Fruit fly (Drosophila melanogaster): ENCODE results near the gene trh.

The trh gene

dm6 chr3L:377222-378071 is 15.0 kb downstream of the trh start (continued):
- no peak for TF ChIP-seq D (optimal IDR thresholded peaks at IDR 0.05)
- TF ChIP-seq D (GFP tag; optimal IDR thresholded peaks at IDR 0.05), result peak; percentile 84
- TF ChIP-seq ash1 (GFP tag; optimal IDR thresholded peaks at IDR 0.05), result no peak
- peak; percentile 93 for TF ChIP-seq HHEX (GFP tag; optimal IDR thresholded peaks at IDR 0.05)
- peak; percentile 90 for TF ChIP-seq caup (GFP tag; optimal IDR thresholded peaks at IDR 0.05; ENCODE audit: severe bottlenecking)
- TF ChIP-seq al (GFP tag; IDR thresholded peaks at IDR 0.05), result peak; percentile 48; the same call in 1 of the 2 replicates
- TF ChIP-seq gem (tag; optimal IDR thresholded peaks at IDR 0.05), result peak; percentile 97
- TF ChIP-seq sqz (GFP tag; optimal IDR thresholded peaks at IDR 0.05), result peak; percentile 78
- TF ChIP-seq tgo (GFP tag; IDR thresholded peaks at IDR 0.05), result peak; percentile 61
- TF ChIP-seq CG7987 (GFP tag; optimal IDR thresholded peaks at IDR 0.05), result peak; percentile 68
- TF ChIP-seq psq (GFP tag; optimal IDR thresholded peaks at IDR 0.05), result peak; percentile 57
- TF ChIP-seq CG10462 (GFP tag; optimal IDR thresholded peaks at IDR 0.05), result peak; percentile 82
- TF ChIP-seq Eip74EF (GFP tag; optimal IDR thresholded peaks at IDR 0.05), result peak in 1 of 2 experiments; percentile 91
- TF ChIP-seq CG2678 (tag; optimal IDR thresholded peaks at IDR 0.05), result peak; percentile 97
- peak; percentile 71 for TF ChIP-seq onecut (GFP tag; IDR thresholded peaks at IDR 0.05)
- peak; percentile 94 for TF ChIP-seq Oli (tag; optimal IDR thresholded peaks at IDR 0.05)
- no peak for TF ChIP-seq knrl (GFP tag; IDR thresholded peaks at IDR 0.05; ENCODE audit: partially characterized antibody)
- TF ChIP-seq Doc3 (GFP tag; IDR thresholded peaks at IDR 0.05; ENCODE audit: partially characterized antibody), result no peak
- no peak for TF ChIP-seq z (GFP tag; IDR thresholded peaks at IDR 0.05)
- TF ChIP-seq Sry-δ (GFP tag; optimal IDR thresholded peaks at IDR 0.05), result no peak
- peak; percentile 91 for TF ChIP-seq NfI (GFP tag; optimal IDR thresholded peaks at IDR 0.05)
- TF ChIP-seq CG1233 (GFP tag; optimal IDR thresholded peaks at IDR 0.05), result peak; percentile 99
- TF ChIP-seq CG34422 (GFP tag; IDR thresholded peaks at IDR 0.05), result no peak
- no peak for TF ChIP-seq usp (GFP tag; optimal IDR thresholded peaks at IDR 0.05)
- no peak for TF ChIP-seq ftz-f1 (GFP tag; optimal IDR thresholded peaks at IDR 0.05)
- peak; percentile 18 for TF ChIP-seq CG9797 (GFP tag; optimal IDR thresholded peaks at IDR 0.05)
- TF ChIP-seq croc (GFP tag; conservative IDR thresholded peaks at IDR 0.05), result peak; percentile 69
- TF ChIP-seq CG4404 (GFP tag; IDR thresholded peaks at IDR 0.05), result peak; percentile 65
- peak; percentile 29 for TF ChIP-seq CG17912 (GFP tag; optimal IDR thresholded peaks at IDR 0.05)
- TF ChIP-seq CG17385 (GFP tag; optimal IDR thresholded peaks at IDR 0.05), result peak; percentile 90
- no peak; the same call in 1 of the 2 replicates for TF ChIP-seq ato (GFP tag; IDR thresholded peaks at IDR 0.05; ENCODE audit: partially characterized antibody)
- peak; percentile 92 for TF ChIP-seq fd96Cb (tag; optimal IDR thresholded peaks at IDR 0.05)
- peak; percentile 73 for TF ChIP-seq CG8281 (tag; optimal IDR thresholded peaks at IDR 0.05)
- TF ChIP-seq CG17361 (GFP tag; IDR thresholded peaks at IDR 0.05), result peak; percentile 96
- TF ChIP-seq Bgb (GFP tag; IDR thresholded peaks at IDR 0.05; ENCODE audit: partially characterized antibody), result peak; percentile 14; the same call in 1 of the 2 replicates
- TF ChIP-seq Hsf (GFP tag; optimal IDR thresholded peaks at IDR 0.05), result peak; percentile 46
- TF ChIP-seq CG16815 (GFP tag; optimal IDR thresholded peaks at IDR 0.05), result peak; percentile 88
- TF ChIP-seq pum (GFP tag; optimal IDR thresholded peaks at IDR 0.05), result no peak
- no peak for TF ChIP-seq lov (optimal IDR thresholded peaks at IDR 0.05)
- TF ChIP-seq lov (GFP tag; IDR thresholded peaks at IDR 0.05), result no peak
- no peak for TF ChIP-seq CG12769 (tag; optimal IDR thresholded peaks at IDR 0.05)
- TF ChIP-seq mld (GFP tag; IDR thresholded peaks at IDR 0.05; ENCODE audit: partially characterized antibody), result 0 out of 3 replicates have a peak, but pooled peaks have one; percentile 34
- peak; percentile 87 for TF ChIP-seq ac (GFP tag; optimal IDR thresholded peaks at IDR 0.05)
- peak; percentile 91 for TF ChIP-seq Ssrp (tag; optimal IDR thresholded peaks at IDR 0.05)
- TF ChIP-seq YL-1 (GFP tag; optimal IDR thresholded peaks at IDR 0.05), result peak; percentile 84
- TF ChIP-seq CG1603 (tag; optimal IDR thresholded peaks at IDR 0.05), result peak; percentile 39
- peak; percentile 66 for TF ChIP-seq HmgZ (tag; optimal IDR thresholded peaks at IDR 0.05)
- TF ChIP-seq CG1792 (GFP tag; optimal IDR thresholded peaks at IDR 0.05), result no peak
